Fruit fly (Drosophila melanogaster): ENCODE data around the gene SPE.

SPE gene

DNA sequence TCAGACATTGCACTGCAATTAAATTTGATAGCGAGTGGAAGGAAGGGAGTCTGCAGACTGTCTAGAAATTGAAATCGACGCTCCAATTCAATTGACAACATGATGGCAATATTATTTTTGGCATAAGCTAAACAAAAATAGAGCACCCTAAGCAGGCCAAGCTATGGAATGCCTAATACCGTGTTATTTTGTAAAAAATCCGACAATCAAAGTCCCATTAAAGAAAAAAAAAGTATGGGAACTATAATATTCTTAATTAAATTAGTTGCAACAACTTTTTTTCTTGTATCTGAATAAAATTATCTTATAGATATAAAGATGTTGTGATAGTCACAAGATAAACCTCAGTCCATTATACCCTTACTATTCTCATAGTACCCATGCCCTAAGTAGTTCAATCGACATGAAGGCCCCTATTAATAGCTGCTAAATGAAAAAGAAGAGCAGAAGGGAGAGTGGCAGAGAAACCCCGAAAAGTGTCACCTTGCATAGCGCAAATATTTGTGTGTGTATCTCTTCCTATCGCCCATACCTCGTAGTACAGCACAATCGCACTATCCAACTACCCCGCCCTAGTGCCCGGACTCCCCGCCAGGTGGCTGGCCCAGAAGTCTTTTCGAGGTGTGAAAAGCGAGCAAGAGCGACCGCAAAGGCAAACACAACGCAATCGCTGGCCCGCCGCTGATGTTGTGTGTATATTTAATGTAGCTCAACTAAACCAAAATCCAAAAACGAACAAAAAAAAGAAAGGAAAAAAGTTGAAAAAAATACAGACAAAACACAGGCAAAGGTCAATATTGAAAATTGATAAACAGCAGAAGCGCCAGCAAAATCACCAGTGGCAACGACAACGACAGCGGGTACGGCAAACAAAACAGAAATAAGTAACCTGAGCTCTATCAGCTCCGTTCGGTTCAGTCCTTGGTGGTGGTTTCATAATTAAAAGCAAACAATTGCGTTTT is 28.4 kb upstream of the SPE start (continued):
- TF ChIP-seq CG10959 (GFP tag; IDR thresholded peaks at IDR 0.05) (no peak; the same call in 1 of the 2 replicates), CG13624 (GFP tag; optimal IDR thresholded peaks at IDR 0.05) (peak; percentile 17), CG12769 (tag; optimal IDR thresholded peaks at IDR 0.05) (peak; percentile 65), Atf3 (GFP tag; optimal IDR thresholded peaks at IDR 0.05) (peak; percentile 41), vvl (GFP tag; IDR thresholded peaks at IDR 0.05) (peak; percentile 13; the same call in 1 of the 2 replicates), CG11398 (GFP tag; optimal IDR thresholded peaks at IDR 0.05) (peak; percentile 87), CG15514 (GFP tag; optimal IDR thresholded peaks at IDR 0.05) (peak; percentile 87), dpn (GFP tag; optimal IDR thresholded peaks at IDR 0.05) (peak in 1 of 2 experiments; percentile 21), CG5953 (GFP tag; IDR thresholded peaks at IDR 0.05) (no peak), CG4730 (GFP tag; IDR thresholded peaks at IDR 0.05) (no peak), org-1 (GFP tag; optimal IDR thresholded peaks at IDR 0.05) (peak; percentile 86), CG10274 (GFP tag; optimal IDR thresholded peaks at IDR 0.05) (peak; percentile 24), MESR4 (GFP tag; optimal IDR thresholded peaks at IDR 0.05) (no peak), CG17829 (tag; optimal IDR thresholded peaks at IDR 0.05) (no peak), Sry-δ (GFP tag; optimal IDR thresholded peaks at IDR 0.05) (peak; percentile 33), CG34422 (GFP tag; IDR thresholded peaks at IDR 0.05) (0 out of 3 replicates have a peak, but pooled peaks have one; percentile 25), ewg (GFP tag; optimal IDR thresholded peaks at IDR 0.05) (peak; percentile 58), ken (GFP tag; IDR thresholded peaks at IDR 0.05) (0 out of 3 replicates have a peak, but pooled peaks have one; percentile 6), tgo (GFP tag; IDR thresholded peaks at IDR 0.05) (0 out of 3 replicates have a peak, but pooled peaks have one; percentile 19), Eip74EF (GFP tag; optimal IDR thresholded peaks at IDR 0.05) (peak in 1 of 2 experiments; percentile 25), pan (optimal IDR thresholded peaks at IDR 0.05) (no peak), pan (GFP tag; optimal IDR thresholded peaks at IDR 0.05 in 1 of 2, IDR thresholded peaks at IDR 0.05 in 1 of 2) (peak in 1 of 2 experiments; percentile 43), her (GFP tag; optimal IDR thresholded peaks at IDR 0.05) (peak; percentile 79), CG43689 (GFP tag; IDR thresholded peaks at IDR 0.05) (no peak), BtbVII (GFP tag; optimal IDR thresholded peaks at IDR 0.05) (peak; percentile 50), CG9609 (GFP tag; optimal IDR thresholded peaks at IDR 0.05) (peak; percentile 45), ash1 (GFP tag; optimal IDR thresholded peaks at IDR 0.05) (no peak), ap (GFP tag; IDR thresholded peaks at IDR 0.05) (peak; percentile 40; the same call in 1 of the 2 replicates), CG12071 (GFP tag; optimal IDR thresholded peaks at IDR 0.05) (peak; percentile 55), Dip3 (GFP tag; optimal IDR thresholded peaks at IDR 0.05) (peak; percentile 17), Opbp (GFP tag; IDR thresholded peaks at IDR 0.05; ENCODE audit: partially characterized antibody) (no peak), CG18262 (tag; optimal IDR thresholded peaks at IDR 0.05) (peak; percentile 53), HLHmδ (GFP tag; optimal IDR thresholded peaks at IDR 0.05) (no peak), Ssrp (tag; optimal IDR thresholded peaks at IDR 0.05) (no peak), schlank (tag; optimal IDR thresholded peaks at IDR 0.05) (peak; percentile 42), Kr (GFP tag; optimal IDR thresholded peaks at IDR 0.05) (peak; percentile 97), CG6272 (GFP tag; IDR thresholded peaks at IDR 0.05) (no peak), Camta (GFP tag; optimal IDR thresholded peaks at IDR 0.05) (peak; percentile 75), br (optimal IDR thresholded peaks at IDR 0.05) (no peak), Chrac-16 (GFP tag; optimal IDR thresholded peaks at IDR 0.05) (no peak), fu2 (GFP tag; optimal IDR thresholded peaks at IDR 0.05) (no peak), Ada2b (GFP tag; IDR thresholded peaks at IDR 0.05) (no peak; the same call in 1 of the 2 replicates), CG6175 (GFP tag; IDR thresholded peaks at IDR 0.05) (no peak), YL-1 (GFP tag; optimal IDR thresholded peaks at IDR 0.05) (peak; percentile 62), CG32772 (GFP tag; IDR thresholded peaks at IDR 0.05) (peak; percentile 65), Dip2 (GFP tag; IDR thresholded peaks at IDR 0.05) (no peak), corto (GFP tag; optimal IDR thresholded peaks at IDR 0.05) (no peak), CG6791 (GFP tag; IDR thresholded peaks at IDR 0.05; ENCODE audit: partially characterized antibody) (no peak), Max (GFP tag; optimal IDR thresholded peaks at IDR 0.05) (no peak)
